Worm (Caenorhabditis elegans): ENCODE results near the gene F10E9.10.

Gene F10E9.10

DNA sequence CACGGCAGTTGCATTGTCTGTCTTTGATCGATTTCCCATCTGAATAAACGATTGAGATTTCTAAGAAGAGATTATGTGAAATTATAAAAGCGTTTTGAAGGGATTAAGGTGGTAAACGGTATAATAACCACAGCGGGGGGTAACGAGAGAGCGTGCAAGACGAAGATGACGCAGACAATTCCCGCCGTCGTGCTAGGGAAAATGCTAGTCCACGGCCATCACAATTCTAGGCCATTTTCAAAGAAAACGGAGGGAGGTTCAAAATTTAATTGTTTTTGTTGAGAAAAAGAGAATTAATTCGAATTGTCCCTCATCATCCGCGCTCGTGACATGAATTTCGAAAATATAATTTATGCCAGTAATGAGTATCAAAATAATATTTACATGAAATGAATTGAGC is 983 bp downstream of the F10E9.10 start, which contains the start of gene F10E9.11 (continued):
- TF ChIP-seq let-607 (tag; optimal IDR thresholded peaks at IDR 0.05) (peak in 1 of 2 experiments; percentile 33), lin-54 (GFP tag; optimal IDR thresholded peaks at IDR 0.05) (peak; percentile 94), snpc-4 (GFP tag; optimal IDR thresholded peaks at IDR 0.05) (no peak), snpc-4 (tag; optimal IDR thresholded peaks at IDR 0.05) (peak in 2 of 4 experiments; percentile 37 to 56), C06A6.2 (GFP tag; conservative IDR thresholded peaks at IDR 0.05) (no peak), ceh-100 (GFP tag; IDR thresholded peaks at IDR 0.05) (peak; percentile 56; the same call in 1 of the 2 replicates), F33H1.4 (GFP tag; IDR thresholded peaks at IDR 0.05) (peak; percentile 71), ztf-28 (GFP tag; IDR thresholded peaks at IDR 0.05) (no peak), gei-17 (GFP tag; optimal IDR thresholded peaks at IDR 0.05) (no peak), F23B12.7 (tag; optimal IDR thresholded peaks at IDR 0.05; ENCODE audit: insufficient read depth) (peak; percentile 39), nhr-120 (GFP tag; IDR thresholded peaks at IDR 0.05) (no peak), hrde-1 (tag; optimal IDR thresholded peaks at IDR 0.05; ENCODE audit: borderline replicate concordance) (no peak), B0261.1 (tag; optimal IDR thresholded peaks at IDR 0.05) (no peak), ceh-91 (GFP tag; IDR thresholded peaks at IDR 0.05) (0 out of 2 replicates have a peak, but pooled peaks have one; percentile 55), rcor-1 (GFP tag; IDR thresholded peaks at IDR 0.05) (peak; percentile 82), zfh-2 (GFP tag; conservative IDR thresholded peaks at IDR 0.05) (no peak), Y79H2A.3 (GFP tag; conservative IDR thresholded peaks at IDR 0.05) (no peak), mel-28 (tag; optimal IDR thresholded peaks at IDR 0.05; ENCODE audit: borderline replicate concordance) (no peak), hsf-1 (GFP tag; IDR thresholded peaks at IDR 0.05) (0 out of 2 replicates have a peak, but pooled peaks have one; percentile 5), ceh-27 (GFP tag; optimal IDR thresholded peaks at IDR 0.05) (peak; percentile 95), Y53G8AR.9 (GFP tag; conservative IDR thresholded peaks at IDR 0.05) (peak; percentile 62; the same call in 1 of the 2 replicates), tbx-9 (tag; optimal IDR thresholded peaks at IDR 0.05; ENCODE audit: borderline replicate concordance) (no peak), lsl-1 (GFP tag; optimal IDR thresholded peaks at IDR 0.05) (peak; percentile 69), ceh-79 (tag; optimal IDR thresholded peaks at IDR 0.05) (no peak), ZK185.1 (tag; optimal IDR thresholded peaks at IDR 0.05; ENCODE audit: poor library complexity, severe bottlenecking) (peak; percentile 88), ceh-58 (GFP tag; IDR thresholded peaks at IDR 0.05) (no peak), madf-6 (GFP tag; IDR thresholded peaks at IDR 0.05) (peak; percentile 84), hmg-20 (GFP tag; IDR thresholded peaks at IDR 0.05) (peak; percentile 44; the same call in 1 of the 2 replicates), aptf-2 (GFP tag; conservative IDR thresholded peaks at IDR 0.05) (0 out of 2 replicates have a peak, but pooled peaks have one; percentile 37), lir-1 (GFP tag; conservative IDR thresholded peaks at IDR 0.05) (peak; percentile 82), Y67H2A.10 (GFP tag; conservative IDR thresholded peaks at IDR 0.05) (no peak; the same call in 1 of the 2 replicates), pha-4 (tag; optimal IDR thresholded peaks at IDR 0.05) (peak; percentile 5), aptf-3 (GFP tag; IDR thresholded peaks at IDR 0.05) (no peak), dpl-1 (GFP tag; optimal IDR thresholded peaks at IDR 0.05) (peak; percentile 88), egl-44 (GFP tag; IDR thresholded peaks at IDR 0.05) (no peak), Y56A3A.18 (GFP tag; IDR thresholded peaks at IDR 0.05) (no peak), ets-4 (GFP tag; optimal IDR thresholded peaks at IDR 0.05) (no peak), F49E8.2 (tag; optimal IDR thresholded peaks at IDR 0.05; ENCODE audit: insufficient read depth) (peak; percentile 13), rpc-1 (optimal IDR thresholded peaks at IDR 0.05) (no peak), rpc-1 (tag; optimal IDR thresholded peaks at IDR 0.05) (no peak), attf-6 (GFP tag; IDR thresholded peaks at IDR 0.05) (no peak), B0035.1 (tag; optimal IDR thresholded peaks at IDR 0.05) (no peak), nhr-90 (tag; optimal IDR thresholded peaks at IDR 0.05) (no peak), B0336.3 (GFP tag; IDR thresholded peaks at IDR 0.05) (no peak), ztf-6 (GFP tag; IDR thresholded peaks at IDR 0.05) (peak; percentile 72; the same call in 1 of the 2 replicates), F57C9.4 (tag; optimal IDR thresholded peaks at IDR 0.05) (no peak), hlh-26 (GFP tag; conservative IDR thresholded peaks at IDR 0.05) (no peak), Y95B8A.8 (GFP tag; IDR thresholded peaks at IDR 0.05) (peak; percentile 58; the same call in 1 of the 2 replicates)
